Worm (Caenorhabditis elegans) whole organism, young adult: ENCODE data around the gene srw-108.

ENCODE experiments used
- C17E4.6 ChIP-seq: fragments of 200-800 bp; sonication (Bioruptor generic); IDR thresholded peaks from 2 replicates; pipeline ENCODE4 v1.3.6; 2022; ENCODE audit warnings: missing genetic modification reagents, missing genetic modification characterization, missing compliant biosample characterization
- F22D6.2 ChIP-seq: sonication (generic microtip); optimal IDR thresholded peaks from 2 replicates; lab custom pipeline; 2016; ENCODE audit warnings: mild to moderate bottlenecking, missing genetic modification characterization, missing compliant biosample characterization
- F23B12.7 ChIP-seq: sonication (generic microtip); optimal IDR thresholded peaks from 2 replicates; lab custom pipeline; 2017; ENCODE audit warnings: missing genetic modification characterization, mild to moderate bottlenecking, missing compliant biosample characterization, antibody characterized with exemption, moderate library complexity; ENCODE audit not compliant: insufficient read depth
- F39B2.1 ChIP-seq: fragments of 200-800 bp; sonication (Bioruptor generic); IDR thresholded peaks from 2 replicates; pipeline ENCODE4 v1.3.6; 2022; ENCODE audit warnings: missing genetic modification reagents, missing genetic modification characterization, missing compliant biosample characterization
- F52B5.7 ChIP-seq: sonication (generic microtip); optimal IDR thresholded peaks from 2 replicates; lab custom pipeline; 2016; ENCODE audit warnings: mild to moderate bottlenecking, missing genetic modification characterization, missing compliant biosample characterization
- F57A8.1 ChIP-seq: fragments of 200-800 bp; sonication (Bioruptor generic); optimal IDR thresholded peaks from 2 replicates; lab custom pipeline; 2018; ENCODE audit warnings: mild to moderate bottlenecking, missing genetic modification characterization, moderate library complexity, missing compliant biosample characterization
- F57C9.4 ChIP-seq: sonication (generic microtip); optimal IDR thresholded peaks from 2 replicates; lab custom pipeline; 2017; ENCODE audit warnings: mild to moderate bottlenecking, missing genetic modification characterization, missing compliant biosample characterization
- K12H6.12 ChIP-seq: fragments of 200-800 bp; sonication (Bioruptor generic); optimal IDR thresholded peaks from 2 replicates; lab custom pipeline; 2018; ENCODE audit warnings: mild to moderate bottlenecking, missing genetic modification characterization, missing compliant biosample characterization
- T07F8.4 ChIP-seq: sonication (generic microtip); optimal IDR thresholded peaks from 2 replicates; lab custom pipeline; 2016; ENCODE audit warnings: mild to moderate bottlenecking, missing genetic modification characterization, moderate library complexity, missing compliant biosample characterization
- Y53G8AR.9 ChIP-seq: fragments of 200-800 bp; sonication (Bioruptor generic); conservative IDR thresholded peaks from 2 replicates; pipeline ENCODE4 v1.3.6; 2022; ENCODE audit warnings: missing genetic modification reagents, missing genetic modification characterization, missing compliant biosample characterization
- ZK185.1 ChIP-seq: sonication (generic microtip); optimal IDR thresholded peaks from 2 replicates; lab custom pipeline; 2016; ENCODE audit warnings: mild to moderate bottlenecking, missing genetic modification characterization, missing compliant biosample characterization; ENCODE audit not compliant: poor library complexity, severe bottlenecking
- atf-7 ChIP-seq: sonication (generic microtip); optimal IDR thresholded peaks from 2 replicates; lab custom pipeline; 2017; ENCODE audit warnings: mild to moderate bottlenecking, missing genetic modification characterization, missing compliant biosample characterization
- attf-5 ChIP-seq: fragments of 200-800 bp; sonication (Bioruptor generic); optimal IDR thresholded peaks from 2 replicates; lab custom pipeline; 2018; ENCODE audit warnings: mild to moderate bottlenecking, missing genetic modification characterization, missing compliant biosample characterization
- cebp-1 ChIP-seq, 2 experiments: fragments of 200-800 bp in 1 of 2; sonication (Bioruptor generic) in 1 of 2; sonication (generic microtip) in 1 of 2; IDR thresholded peaks in 1 of 2; optimal IDR thresholded peaks in 1 of 2; 2 replicates each; pipeline versions ENCODE4 v1.3.6 to Lab custom; 2017 to 2022; ENCODE audit warnings: missing compliant biosample characterization in 2 of 2, missing genetic modification characterization in 2 of 2, mild to moderate bottlenecking in 1 of 2, missing genetic modification reagents in 1 of 2, moderate library complexity in 1 of 2
- cebp-2 ChIP-seq: fragments of 200-800 bp; sonication (Bioruptor generic); IDR thresholded peaks from 2 replicates; pipeline ENCODE4 v1.3.6; 2022; ENCODE audit warnings: missing genetic modification characterization, missing compliant biosample characterization
- ceh-40 ChIP-seq: fragments of 200-800 bp; sonication (Bioruptor generic); IDR thresholded peaks from 2 replicates; pipeline ENCODE4 v1.3.6; 2022; ENCODE audit warnings: missing genetic modification characterization, missing compliant biosample characterization
- ceh-58 ChIP-seq: fragments of 200-800 bp; sonication (Bioruptor generic); IDR thresholded peaks from 2 replicates; pipeline ENCODE4 v1.3.6; 2022; ENCODE audit warnings: missing genetic modification characterization, missing compliant biosample characterization
- dox-1 ChIP-seq: fragments of 200-800 bp; sonication (Bioruptor generic); IDR thresholded peaks from 2 replicates; pipeline ENCODE4 v1.3.6; 2022; ENCODE audit warnings: missing genetic modification reagents, missing genetic modification characterization, missing compliant biosample characterization
- dpl-1 ChIP-seq: fragments of 150-350 bp; optimal IDR thresholded peaks from 2 replicates; lab custom pipeline; 2014; ENCODE audit warnings: missing biosample characterization, missing genetic modification reagents, missing genetic modification characterization
- egl-44 ChIP-seq: fragments of 200-800 bp; sonication (Bioruptor generic); IDR thresholded peaks from 2 replicates; pipeline ENCODE4 v1.3.6; 2022; ENCODE audit warnings: missing genetic modification reagents, missing genetic modification characterization, missing compliant biosample characterization
- hmg-1.2 ChIP-seq: fragments of 200-800 bp; sonication (Bioruptor generic); IDR thresholded peaks from 2 replicates; pipeline ENCODE4 v1.3.6; 2022; ENCODE audit warnings: missing genetic modification reagents, missing genetic modification characterization, missing compliant biosample characterization
- let-607 ChIP-seq, 2 experiments: fragments of 200-800 bp in 1 of 2; sonication (Bioruptor generic) in 1 of 2; sonication (generic microtip) in 1 of 2; optimal IDR thresholded peaks; 2 replicates each; lab custom pipeline; 2016 to 2018; ENCODE audit warnings: mild to moderate bottlenecking in 2 of 2, missing compliant biosample characterization in 2 of 2, missing genetic modification characterization in 2 of 2, moderate library complexity in 2 of 2, missing genotype in 1 of 2
- lin-35 ChIP-seq, 3 experiments: fragments of 150-350 bp in 2 of 3; sonication (generic microtip) in 1 of 3; optimal IDR thresholded peaks; 2 replicates each; lab custom pipeline; 2014 to 2018; ENCODE audit warnings: missing biosample characterization in 3 of 3, missing genetic modification characterization in 3 of 3, missing genetic modification reagents in 3 of 3
- madf-3 ChIP-seq: fragments of 200-800 bp; sonication (Bioruptor generic); IDR thresholded peaks from 2 replicates; pipeline ENCODE4 v1.3.6; 2022; ENCODE audit warnings: missing genetic modification reagents, missing genetic modification characterization, missing compliant biosample characterization
- mes-4 ChIP-seq: sonication (generic microtip); optimal IDR thresholded peaks from 2 replicates; lab custom pipeline; 2016; ENCODE audit warnings: missing genotype, missing genetic modification characterization, missing compliant biosample characterization
- nhr-120 ChIP-seq: fragments of 200-800 bp; sonication (Bioruptor generic); IDR thresholded peaks from 2 replicates; pipeline ENCODE4 v1.3.6; 2022; ENCODE audit warnings: missing genetic modification characterization, missing compliant biosample characterization
- nhr-80 ChIP-seq: sonication (generic microtip); optimal IDR thresholded peaks from 2 replicates; lab custom pipeline; 2016; ENCODE audit warnings: missing genetic modification characterization, missing compliant biosample characterization
- pha-4 ChIP-seq: fragments of 150-350 bp; sonication (generic microtip); optimal IDR thresholded peaks from 2 replicates; lab custom pipeline; 2014; ENCODE audit warnings: missing biosample characterization, missing genetic modification reagents, missing genetic modification characterization
- repo-1 ChIP-seq: sonication (generic microtip); optimal IDR thresholded peaks from 2 replicates; lab custom pipeline; 2017; ENCODE audit warnings: mild to moderate bottlenecking, missing genetic modification characterization, missing compliant biosample characterization
- sea-2 ChIP-seq: fragments of 200-800 bp; sonication (Bioruptor generic); IDR thresholded peaks from 2 replicates; pipeline ENCODE4 v1.3.6; 2022; ENCODE audit warnings: missing genetic modification characterization, missing compliant biosample characterization
- snpc-4 ChIP-seq, 5 experiments: fragments of 150-350 bp in 1 of 5; sonication (generic microtip) in 4 of 5; optimal IDR thresholded peaks; 2 replicates each; lab custom pipeline; 2014 to 2018; ENCODE audit warnings: missing genetic modification characterization in 5 of 5, missing biosample characterization in 3 of 5, antibody characterized with exemption in 2 of 5, mild to moderate bottlenecking in 2 of 5, missing compliant biosample characterization in 2 of 5, missing genotype in 2 of 5, moderate library complexity in 2 of 5, missing genetic modification reagents in 1 of 5
- sptf-2 ChIP-seq: fragments of 200-800 bp; sonication (Bioruptor generic); optimal IDR thresholded peaks from 2 replicates; lab custom pipeline; 2018; ENCODE audit warnings: mild to moderate bottlenecking, missing genetic modification characterization, missing compliant biosample characterization
- tbp1 ChIP-seq: fragments of 200-800 bp; sonication (Bioruptor generic); optimal IDR thresholded peaks from 2 replicates; lab custom pipeline; 2018; ENCODE audit warnings: mild to moderate bottlenecking, missing genetic modification characterization, missing compliant biosample characterization
- unc-62 ChIP-seq: fragments of 150-350 bp; optimal IDR thresholded peaks from 2 replicates; lab custom pipeline; 2014; ENCODE audit warnings: missing biosample characterization, missing genetic modification reagents, missing genetic modification characterization
- zfh-2 ChIP-seq: fragments of 200-800 bp; sonication (Bioruptor generic); conservative IDR thresholded peaks from 2 replicates; pipeline ENCODE4 v1.3.6; 2022; ENCODE audit warnings: missing genetic modification reagents, missing genetic modification characterization, missing compliant biosample characterization
- ztf-28 ChIP-seq: fragments of 200-800 bp; sonication (Bioruptor generic); IDR thresholded peaks from 2 replicates; pipeline ENCODE4 v1.3.6; 2022; ENCODE audit warnings: missing genetic modification reagents, missing genetic modification characterization, missing compliant biosample characterization

Gene srw-108

ce11 chrV:525040-525439, 2.7 kb upstream of the srw-108 start, which contains the start of gene R11G11.16:
R11G11.16 (minus strand) TSS chrV:525140.
- TF ChIP-seq F52B5.7 (tag; lab: Kevin White, UChicago) (no peak), madf-3 (GFP tag; lab: Robert Waterston, UW) (no peak), F57C9.4 (tag; lab: Kevin White, UChicago) (no peak), cebp-1 (GFP tag; IDR thresholded peaks at IDR 0.05; lab: Robert Waterston, UW) (no peak), cebp-1 (tag; optimal IDR thresholded peaks at IDR 0.05; lab: Kevin White, UChicago) (no peak), dpl-1 (no peak), atf-7 (no peak), F22D6.2 (tag; lab: Kevin White, UChicago) (no peak), K12H6.12 (tag; lab: Kevin White, UChicago) (no peak), sea-2 (no peak), cebp-2 (GFP tag; lab: Robert Waterston, UW) (no peak), let-607 (tag; optimal IDR thresholded peaks at IDR 0.05; lab: Kevin White, UChicago) (no peak), zfh-2 (GFP tag; lab: Robert Waterston, UW) (no peak), repo-1 (no peak), egl-44 (GFP tag; lab: Robert Waterston, UW) (no peak), unc-62 (no peak), T07F8.4 (no peak), Y53G8AR.9 (GFP tag; lab: Robert Waterston, UW) (no peak), C17E4.6 (GFP tag; lab: Robert Waterston, UW) (no peak)

ce11 chrV:532046-532445, 4.3 kb downstream of the srw-108 start, which contains the start of gene nhr-58:
nhr-58 (plus strand) TSS chrV:532259.
- TF ChIP-seq pha-4 (tag; lab: Kevin White, UChicago), result peak; percentile 87
- peak; percentile 36 for TF ChIP-seq atf-7
- no peak for TF ChIP-seq mes-4 (tag; lab: Kevin White, UChicago)
- peak; percentile 59 for TF ChIP-seq attf-5 (GFP tag; lab: Kevin White, UChicago)
- peak; percentile 1 for TF ChIP-seq tbp1 (GFP tag; lab: Kevin White, UChicago)
- TF ChIP-seq ceh-58 (GFP tag; lab: Robert Waterston, UW), result no peak
- peak; percentile 15 for TF ChIP-seq ZK185.1 (tag; lab: Kevin White, UChicago)
- no peak for TF ChIP-seq nhr-120 (GFP tag; lab: Robert Waterston, UW)
- no peak for TF ChIP-seq F39B2.1
- TF ChIP-seq F52B5.7 (tag; lab: Kevin White, UChicago), result no peak
- TF ChIP-seq ceh-40 (GFP tag; lab: Robert Waterston, UW), result 0 out of 2 replicates have a peak, but pooled peaks have one; percentile 14
- TF ChIP-seq nhr-80 (tag; lab: Kevin White, UChicago), result peak; percentile 79
- TF ChIP-seq dox-1 (GFP tag; lab: Robert Waterston, UW), result 0 out of 2 replicates have a peak, but pooled peaks have one; percentile 16
- no peak for TF ChIP-seq F57A8.1 (GFP tag; lab: Kevin White, UChicago)
- no peak for TF ChIP-seq snpc-4 (GFP tag; optimal IDR thresholded peaks at IDR 0.05; lab: Kevin White, UChicago)
- peak in 1 of 4 experiments; percentile 6 for TF ChIP-seq snpc-4 (tag; optimal IDR thresholded peaks at IDR 0.05; lab: Kevin White, UChicago)
- TF ChIP-seq ztf-28 (GFP tag; lab: Robert Waterston, UW), result no peak
- no peak for TF ChIP-seq lin-35 (GFP tag; optimal IDR thresholded peaks at IDR 0.05; lab: Kevin White, UChicago)
- TF ChIP-seq hmg-1.2 (GFP tag; lab: Robert Waterston, UW), result peak; percentile 37; the same call in 1 of the 2 replicates
- no peak for TF ChIP-seq F23B12.7
- TF ChIP-seq sptf-2, result no peak
